Worm (Caenorhabditis elegans) whole organism, L4 larva: Measurements from ENCODE around the gene srlf-4.

Experiments used
- ctbp-1 ChIP-seq: fragments of 200-800 bp; sonication (Bioruptor generic); IDR thresholded peaks from 2 replicates; pipeline ENCODE4 v1.3.6; 2022; ENCODE audit warnings: missing genetic modification reagents, missing genetic modification characterization, missing compliant biosample characterization
- nhr-25 ChIP-seq: sonication (generic microtip); optimal IDR thresholded peaks from 2 replicates; lab custom pipeline; 2017; ENCODE audit warnings: missing genetic modification characterization, mild to moderate bottlenecking, missing compliant biosample characterization, antibody characterized with exemption, moderate library complexity, borderline replicate concordance; ENCODE audit not compliant: insufficient read depth
- pha-4 ChIP-seq, 2 experiments: fragments of 150-350 bp in 1 of 2; fragments of 200-800 bp in 1 of 2; sonication (Bioruptor generic) in 1 of 2; IDR thresholded peaks in 1 of 2; optimal IDR thresholded peaks in 1 of 2; 2 replicates each; pipeline versions ENCODE4 v1.3.6 to Lab custom; 2014 to 2022; ENCODE audit warnings: missing genetic modification characterization in 2 of 2, missing genetic modification reagents in 2 of 2, missing biosample characterization in 1 of 2, missing compliant biosample characterization in 1 of 2
- zag-1 ChIP-seq: fragments of 150-350 bp; optimal IDR thresholded peaks from 2 replicates; lab custom pipeline; 2014; ENCODE audit warnings: missing biosample characterization, missing genetic modification characterization

ce11 chrIV:12918256-12918655 lies 6.0 kb downstream of the srlf-4 start, which contains the start of gene C32H11.3:
- no peak for TF ChIP-seq ctbp-1 (GFP tag; lab: Robert Waterston, UW)
- TF ChIP-seq pha-4 (GFP tag; IDR thresholded peaks at IDR 0.05; lab: Robert Waterston, UW) = no peak
- TF ChIP-seq pha-4 (tag; optimal IDR thresholded peaks at IDR 0.05; lab: Kevin White, UChicago) = no peak
- TF ChIP-seq zag-1 (tag; lab: Kevin White, UChicago) = no peak
- TF ChIP-seq nhr-25 (tag; lab: Kevin White, UChicago) = no peak
